Worm (Caenorhabditis elegans) whole organism, young adult: ENCODE results near the gene hmg-4.

ENCODE experiments used
- C06A6.2 ChIP-seq: fragments of 200-800 bp; sonication (Bioruptor generic); conservative IDR thresholded peaks from 2 replicates; pipeline ENCODE4 v1.3.6; 2022; ENCODE audit warnings: missing genetic modification characterization, missing compliant biosample characterization
- F22D6.2 ChIP-seq: sonication (generic microtip); optimal IDR thresholded peaks from 2 replicates; lab custom pipeline; 2016; ENCODE audit warnings: mild to moderate bottlenecking, missing genetic modification characterization, missing compliant biosample characterization
- F23B12.7 ChIP-seq: sonication (generic microtip); optimal IDR thresholded peaks from 2 replicates; lab custom pipeline; 2017; ENCODE audit warnings: missing genetic modification characterization, mild to moderate bottlenecking, missing compliant biosample characterization, antibody characterized with exemption, moderate library complexity; ENCODE audit not compliant: insufficient read depth
- F33H1.4 ChIP-seq: fragments of 200-800 bp; sonication (Bioruptor generic); IDR thresholded peaks from 2 replicates; pipeline ENCODE4 v1.3.6; 2022; ENCODE audit warnings: missing genetic modification reagents, missing genetic modification characterization, missing compliant biosample characterization
- F37B4.10 ChIP-seq: fragments of 200-800 bp; sonication (Bioruptor generic); IDR thresholded peaks from 2 replicates; pipeline ENCODE4 v1.3.6; 2022; ENCODE audit warnings: missing genetic modification characterization, missing compliant biosample characterization
- F57A8.1 ChIP-seq: fragments of 200-800 bp; sonication (Bioruptor generic); optimal IDR thresholded peaks from 2 replicates; lab custom pipeline; 2018; ENCODE audit warnings: mild to moderate bottlenecking, missing genetic modification characterization, moderate library complexity, missing compliant biosample characterization
- K12H6.12 ChIP-seq: fragments of 200-800 bp; sonication (Bioruptor generic); optimal IDR thresholded peaks from 2 replicates; lab custom pipeline; 2018; ENCODE audit warnings: mild to moderate bottlenecking, missing genetic modification characterization, missing compliant biosample characterization
- Y67H2A.10 ChIP-seq: fragments of 200-800 bp; sonication (Bioruptor generic); conservative IDR thresholded peaks from 2 replicates; pipeline ENCODE4 v1.3.6; 2022; ENCODE audit warnings: missing genetic modification reagents, missing genetic modification characterization, missing compliant biosample characterization
- Y79H2A.3 ChIP-seq: fragments of 200-800 bp; sonication (Bioruptor generic); conservative IDR thresholded peaks from 2 replicates; pipeline ENCODE4 v1.3.6; 2022; ENCODE audit warnings: missing genetic modification reagents, missing genetic modification characterization, missing compliant biosample characterization
- aptf-3 ChIP-seq: fragments of 200-800 bp; sonication (Bioruptor generic); IDR thresholded peaks from 2 replicates; pipeline ENCODE4 v1.3.6; 2022; ENCODE audit warnings: missing genetic modification characterization, missing compliant biosample characterization
- attf-5 ChIP-seq: fragments of 200-800 bp; sonication (Bioruptor generic); optimal IDR thresholded peaks from 2 replicates; lab custom pipeline; 2018; ENCODE audit warnings: mild to moderate bottlenecking, missing genetic modification characterization, missing compliant biosample characterization
- bed-1 ChIP-seq: fragments of 200-800 bp; sonication (Bioruptor generic); IDR thresholded peaks from 2 replicates; pipeline ENCODE4 v1.3.6; 2022; ENCODE audit warnings: missing genetic modification reagents, missing genetic modification characterization, missing compliant biosample characterization
- bed-2 ChIP-seq: fragments of 200-800 bp; sonication (Bioruptor generic); IDR thresholded peaks from 2 replicates; pipeline ENCODE4 v1.3.6; 2022; ENCODE audit warnings: missing genetic modification reagents, missing genetic modification characterization, missing compliant biosample characterization
- ccch-3 ChIP-seq: fragments of 200-800 bp; sonication (Bioruptor generic); optimal IDR thresholded peaks from 2 replicates; lab custom pipeline; 2018; ENCODE audit warnings: mild to moderate bottlenecking, missing genetic modification characterization, missing compliant biosample characterization
- cebp-1 ChIP-seq, 2 experiments: fragments of 200-800 bp in 1 of 2; sonication (Bioruptor generic) in 1 of 2; sonication (generic microtip) in 1 of 2; IDR thresholded peaks in 1 of 2; optimal IDR thresholded peaks in 1 of 2; 2 replicates each; pipeline versions ENCODE4 v1.3.6 to Lab custom; 2017 to 2022; ENCODE audit warnings: missing compliant biosample characterization in 2 of 2, missing genetic modification characterization in 2 of 2, mild to moderate bottlenecking in 1 of 2, missing genetic modification reagents in 1 of 2, moderate library complexity in 1 of 2
- ceh-100 ChIP-seq: fragments of 200-800 bp; sonication (Bioruptor generic); IDR thresholded peaks from 2 replicates; pipeline ENCODE4 v1.3.6; 2022; ENCODE audit warnings: missing genetic modification reagents, missing genetic modification characterization, missing compliant biosample characterization
- ceh-40 ChIP-seq: fragments of 200-800 bp; sonication (Bioruptor generic); IDR thresholded peaks from 2 replicates; pipeline ENCODE4 v1.3.6; 2022; ENCODE audit warnings: missing genetic modification characterization, missing compliant biosample characterization
- ceh-58 ChIP-seq: fragments of 200-800 bp; sonication (Bioruptor generic); IDR thresholded peaks from 2 replicates; pipeline ENCODE4 v1.3.6; 2022; ENCODE audit warnings: missing genetic modification characterization, missing compliant biosample characterization
- ceh-79 ChIP-seq: sonication (generic microtip); optimal IDR thresholded peaks from 2 replicates; lab custom pipeline; 2017; ENCODE audit warnings: mild to moderate bottlenecking, missing genetic modification characterization, missing compliant biosample characterization
- ceh-91 ChIP-seq: fragments of 200-800 bp; sonication (Bioruptor generic); IDR thresholded peaks from 2 replicates; pipeline ENCODE4 v1.3.6; 2022; ENCODE audit warnings: missing genetic modification reagents, missing genetic modification characterization, missing compliant biosample characterization
- die-1 ChIP-seq: sonication (generic microtip); optimal IDR thresholded peaks from 2 replicates; lab custom pipeline; 2016; ENCODE audit warnings: missing genotype, mild to moderate bottlenecking, missing genetic modification characterization, missing compliant biosample characterization
- dox-1 ChIP-seq: fragments of 200-800 bp; sonication (Bioruptor generic); IDR thresholded peaks from 2 replicates; pipeline ENCODE4 v1.3.6; 2022; ENCODE audit warnings: missing genetic modification reagents, missing genetic modification characterization, missing compliant biosample characterization
- dpff-1 ChIP-seq: sonication (generic microtip); optimal IDR thresholded peaks from 2 replicates; lab custom pipeline; 2017; ENCODE audit warnings: mild to moderate bottlenecking, missing genetic modification characterization, missing compliant biosample characterization
- dpl-1 ChIP-seq: fragments of 150-350 bp; optimal IDR thresholded peaks from 2 replicates; lab custom pipeline; 2014; ENCODE audit warnings: missing biosample characterization, missing genetic modification reagents, missing genetic modification characterization
- fkh-3 ChIP-seq: sonication (generic microtip); optimal IDR thresholded peaks from 2 replicates; lab custom pipeline; 2016; ENCODE audit warnings: mild to moderate bottlenecking, missing genetic modification characterization, missing compliant biosample characterization
- hlh-12 ChIP-seq: sonication (generic microtip); optimal IDR thresholded peaks from 2 replicates; lab custom pipeline; 2016; ENCODE audit warnings: missing genetic modification characterization, missing compliant biosample characterization
- hrde-1 ChIP-seq: sonication (generic microtip); optimal IDR thresholded peaks from 2 replicates; lab custom pipeline; 2016; ENCODE audit warnings: missing genetic modification characterization, mild to moderate bottlenecking, missing compliant biosample characterization, moderate library complexity, missing genotype, missing genetic modification reagents, borderline replicate concordance
- hsf-1 ChIP-seq: fragments of 200-800 bp; sonication (Bioruptor generic); IDR thresholded peaks from 2 replicates; pipeline ENCODE4 v1.3.6; 2022; ENCODE audit warnings: missing genetic modification reagents, missing genetic modification characterization, missing compliant biosample characterization
- let-607 ChIP-seq, 2 experiments: fragments of 200-800 bp in 1 of 2; sonication (Bioruptor generic) in 1 of 2; sonication (generic microtip) in 1 of 2; optimal IDR thresholded peaks; 2 replicates each; lab custom pipeline; 2016 to 2018; ENCODE audit warnings: mild to moderate bottlenecking in 2 of 2, missing compliant biosample characterization in 2 of 2, missing genetic modification characterization in 2 of 2, moderate library complexity in 2 of 2, missing genotype in 1 of 2
- lin-26 ChIP-seq: fragments of 200-800 bp; sonication (Bioruptor generic); IDR thresholded peaks from 2 replicates; pipeline ENCODE4 v1.3.6; 2022; ENCODE audit warnings: missing genetic modification reagents, missing genetic modification characterization, missing compliant biosample characterization
- lir-1 ChIP-seq: fragments of 200-800 bp; sonication (Bioruptor generic); conservative IDR thresholded peaks from 2 replicates; pipeline ENCODE4 v1.3.6; 2022; ENCODE audit warnings: missing genetic modification reagents, missing genetic modification characterization, missing compliant biosample characterization
- lsl-1 ChIP-seq: fragments of 200-800 bp; sonication (Bioruptor generic); optimal IDR thresholded peaks from 2 replicates; lab custom pipeline; 2018; ENCODE audit warnings: mild to moderate bottlenecking, missing genetic modification characterization, moderate library complexity, missing compliant biosample characterization
- lsy-27 ChIP-seq: sonication (generic microtip); optimal IDR thresholded peaks from 2 replicates; lab custom pipeline; 2017; ENCODE audit warnings: missing genetic modification characterization, mild to moderate bottlenecking, missing compliant biosample characterization, antibody characterized with exemption, missing genotype, borderline replicate concordance; ENCODE audit not compliant: insufficient read depth
- madf-10 ChIP-seq: sonication (generic microtip); optimal IDR thresholded peaks from 2 replicates; lab custom pipeline; 2016; ENCODE audit warnings: mild to moderate bottlenecking, missing genetic modification characterization, missing compliant biosample characterization
- madf-8 ChIP-seq: fragments of 200-800 bp; sonication (Bioruptor generic); conservative IDR thresholded peaks from 2 replicates; pipeline ENCODE4 v1.3.6; 2022; ENCODE audit warnings: missing genetic modification reagents, missing genetic modification characterization, missing compliant biosample characterization
- nfya-2 ChIP-seq: fragments of 200-800 bp; sonication (Bioruptor generic); IDR thresholded peaks from 2 replicates; pipeline ENCODE4 v1.3.6; 2022; ENCODE audit warnings: missing genetic modification reagents, missing genetic modification characterization, missing compliant biosample characterization
- nfyb-1 ChIP-seq: fragments of 200-800 bp; sonication (Bioruptor generic); IDR thresholded peaks from 2 replicates; pipeline ENCODE4 v1.3.6; 2022; ENCODE audit warnings: missing genetic modification reagents, missing genetic modification characterization, missing compliant biosample characterization
- nhr-120 ChIP-seq: fragments of 200-800 bp; sonication (Bioruptor generic); IDR thresholded peaks from 2 replicates; pipeline ENCODE4 v1.3.6; 2022; ENCODE audit warnings: missing genetic modification characterization, missing compliant biosample characterization
- nhr-179 ChIP-seq: sonication (generic microtip); optimal IDR thresholded peaks from 2 replicates; lab custom pipeline; 2016; ENCODE audit warnings: mild to moderate bottlenecking, missing genetic modification characterization, missing compliant biosample characterization
- nhr-90 ChIP-seq: sonication (generic microtip); optimal IDR thresholded peaks from 2 replicates; lab custom pipeline; 2016; ENCODE audit warnings: missing genotype, mild to moderate bottlenecking, missing genetic modification characterization, missing compliant biosample characterization
- pha-4 ChIP-seq: fragments of 150-350 bp; sonication (generic microtip); optimal IDR thresholded peaks from 2 replicates; lab custom pipeline; 2014; ENCODE audit warnings: missing biosample characterization, missing genetic modification reagents, missing genetic modification characterization
- repo-1 ChIP-seq: sonication (generic microtip); optimal IDR thresholded peaks from 2 replicates; lab custom pipeline; 2017; ENCODE audit warnings: mild to moderate bottlenecking, missing genetic modification characterization, missing compliant biosample characterization
- snpc-1.3 ChIP-seq: sonication (generic microtip); optimal IDR thresholded peaks from 2 replicates; lab custom pipeline; 2017; ENCODE audit warnings: missing genetic modification characterization, mild to moderate bottlenecking, missing compliant biosample characterization, antibody characterized with exemption, moderate library complexity, missing genotype, missing genetic modification reagents; ENCODE audit not compliant: insufficient read depth
- snpc-4 ChIP-seq, 5 experiments: fragments of 150-350 bp in 1 of 5; sonication (generic microtip) in 4 of 5; optimal IDR thresholded peaks; 2 replicates each; lab custom pipeline; 2014 to 2018; ENCODE audit warnings: missing genetic modification characterization in 5 of 5, missing biosample characterization in 3 of 5, antibody characterized with exemption in 2 of 5, mild to moderate bottlenecking in 2 of 5, missing compliant biosample characterization in 2 of 5, missing genotype in 2 of 5, moderate library complexity in 2 of 5, missing genetic modification reagents in 1 of 5
- sptf-2 ChIP-seq: fragments of 200-800 bp; sonication (Bioruptor generic); optimal IDR thresholded peaks from 2 replicates; lab custom pipeline; 2018; ENCODE audit warnings: mild to moderate bottlenecking, missing genetic modification characterization, missing compliant biosample characterization
- tbx-9 ChIP-seq: sonication (generic microtip); optimal IDR thresholded peaks from 2 replicates; lab custom pipeline; 2016; ENCODE audit warnings: borderline replicate concordance, missing genetic modification characterization, inconsistent platforms, missing compliant biosample characterization
- unc-62 ChIP-seq: fragments of 150-350 bp; optimal IDR thresholded peaks from 2 replicates; lab custom pipeline; 2014; ENCODE audit warnings: missing biosample characterization, missing genetic modification reagents, missing genetic modification characterization

The hmg-4 gene

DNA sequence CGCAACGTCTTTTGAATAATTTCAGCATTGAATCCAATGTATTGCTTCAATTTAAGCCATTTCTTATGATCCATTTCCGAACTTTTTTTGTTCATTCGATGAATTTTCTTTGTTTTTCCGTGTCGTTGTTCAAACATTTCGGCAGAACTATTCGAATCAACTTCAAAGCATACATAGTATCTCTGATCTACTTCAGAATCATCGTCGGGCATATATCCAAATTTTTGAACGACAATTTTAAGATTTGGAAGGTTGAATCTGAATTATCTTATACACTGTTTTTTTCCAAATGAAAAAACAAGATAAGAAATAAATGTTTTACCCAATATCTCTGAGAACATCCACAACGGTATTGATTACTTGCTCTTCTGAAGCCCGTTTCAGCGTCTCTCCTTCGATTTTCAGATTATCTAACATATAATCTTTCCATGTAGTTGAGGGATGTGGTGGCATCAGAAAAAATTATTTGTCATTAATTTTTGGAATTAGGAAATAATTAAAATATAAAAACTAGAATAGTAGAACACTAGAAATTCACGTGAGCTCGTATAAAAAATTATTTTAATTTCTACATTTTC lies 52.2 kb downstream of the hmg-4 start, which contains the start of gene lab-2 (continued):
- TF ChIP-seq lsl-1, result no peak
- no peak for TF ChIP-seq madf-10 (tag; lab: Kevin White, UChicago)
- TF ChIP-seq ccch-3 (GFP tag; lab: Kevin White, UChicago), result no peak
- no peak for TF ChIP-seq ceh-58 (GFP tag; lab: Robert Waterston, UW)
- no peak for TF ChIP-seq madf-8 (GFP tag; lab: Robert Waterston, UW)
- TF ChIP-seq ceh-91, result no peak
- no peak for TF ChIP-seq ceh-100 (GFP tag; lab: Robert Waterston, UW)
- no peak for TF ChIP-seq K12H6.12 (tag; lab: Kevin White, UChicago)
- no peak for TF ChIP-seq F23B12.7 (tag; lab: Kevin White, UChicago)
- TF ChIP-seq die-1 (tag; lab: Kevin White, UChicago), result no peak
- TF ChIP-seq F33H1.4, result no peak
- TF ChIP-seq ceh-40 (GFP tag; lab: Robert Waterston, UW), result no peak
- 0 out of 2 replicates have a peak, but pooled peaks have one; percentile 10 for TF ChIP-seq C06A6.2 (GFP tag; lab: Robert Waterston, UW)
- no peak for TF ChIP-seq ceh-79
- TF ChIP-seq F37B4.10 (GFP tag; lab: Robert Waterston, UW), result no peak
- peak; percentile 40 for TF ChIP-seq dpff-1
- TF ChIP-seq F22D6.2, result no peak
- TF ChIP-seq snpc-4 (GFP tag; optimal IDR thresholded peaks at IDR 0.05; lab: Kevin White, UChicago), result no peak
- TF ChIP-seq snpc-4 (tag; optimal IDR thresholded peaks at IDR 0.05; lab: Kevin White, UChicago), result no peak
- no peak for TF ChIP-seq aptf-3 (GFP tag; lab: Robert Waterston, UW)
- TF ChIP-seq attf-5 (GFP tag; lab: Kevin White, UChicago), result no peak
- no peak for TF ChIP-seq bed-1 (GFP tag; lab: Robert Waterston, UW)
- TF ChIP-seq let-607 (tag; optimal IDR thresholded peaks at IDR 0.05; lab: Kevin White, UChicago), result no peak
- no peak for TF ChIP-seq cebp-1 (GFP tag; IDR thresholded peaks at IDR 0.05; lab: Robert Waterston, UW)
- peak; percentile 33 for TF ChIP-seq cebp-1 (tag; optimal IDR thresholded peaks at IDR 0.05; lab: Kevin White, UChicago)
- no peak for TF ChIP-seq tbx-9 (tag; lab: Kevin White, UChicago)
- peak; percentile 67 for TF ChIP-seq repo-1 (tag; lab: Kevin White, UChicago)
- TF ChIP-seq sptf-2 (GFP tag; lab: Kevin White, UChicago), result no peak
- no peak for TF ChIP-seq F57A8.1 (GFP tag; lab: Kevin White, UChicago)
- TF ChIP-seq Y79H2A.3 (GFP tag; lab: Robert Waterston, UW), result no peak
- no peak for TF ChIP-seq dox-1 (GFP tag; lab: Robert Waterston, UW)
- no peak for TF ChIP-seq dpl-1 (GFP tag; lab: Kevin White, UChicago)
- TF ChIP-seq nhr-120 (GFP tag; lab: Robert Waterston, UW), result no peak
- TF ChIP-seq nhr-179 (tag; lab: Kevin White, UChicago), result no peak
- TF ChIP-seq nfya-2 (GFP tag; lab: Robert Waterston, UW), result no peak
- TF ChIP-seq snpc-1.3, result no peak
- TF ChIP-seq lsy-27 (tag; lab: Kevin White, UChicago), result no peak
- no peak for TF ChIP-seq pha-4 (tag; lab: Kevin White, UChicago)
- TF ChIP-seq hlh-12 (tag; lab: Kevin White, UChicago), result no peak
- no peak for TF ChIP-seq bed-2 (GFP tag; lab: Robert Waterston, UW)
- TF ChIP-seq lir-1 (GFP tag; lab: Robert Waterston, UW), result no peak
- no peak for TF ChIP-seq hrde-1 (tag; lab: Kevin White, UChicago)
- TF ChIP-seq unc-62 (GFP tag; lab: Kevin White, UChicago), result no peak
- TF ChIP-seq hsf-1 (GFP tag; lab: Robert Waterston, UW), result no peak
- no peak for TF ChIP-seq nhr-90
- TF ChIP-seq Y67H2A.10 (GFP tag; lab: Robert Waterston, UW), result no peak
- peak; percentile 72; the same call in 1 of the 2 replicates for TF ChIP-seq nfyb-1
- no peak for TF ChIP-seq lin-26 (GFP tag; lab: Robert Waterston, UW)
- TF ChIP-seq fkh-3, result peak; percentile 27
